Worm (Caenorhabditis elegans) whole organism, mixed stage, embryonic: Measurements from ENCODE around the gene zif-1.

Source experiments
- blmp-1 ChIP-seq: fragments of 150-350 bp; optimal IDR thresholded peaks from 2 replicates; lab custom pipeline; 2014; ENCODE audit warnings: missing biosample characterization, missing genetic modification characterization
- ceh-39 ChIP-seq: fragments of 150-350 bp; optimal IDR thresholded peaks from 2 replicates; lab custom pipeline; 2014; ENCODE audit warnings: missing biosample characterization, missing genetic modification characterization
- ceh-43 ChIP-seq: fragments of 200-800 bp; sonication (Bioruptor generic); optimal IDR thresholded peaks from 2 replicates; lab custom pipeline; 2018; ENCODE audit warnings: mild to moderate bottlenecking, missing genetic modification characterization, moderate library complexity, missing compliant biosample characterization
- ceh-83 ChIP-seq: fragments of 200-800 bp; sonication (Bioruptor generic); optimal IDR thresholded peaks from 2 replicates; lab custom pipeline; 2018; ENCODE audit warnings: mild to moderate bottlenecking, missing genetic modification characterization, missing compliant biosample characterization
- ces-1 ChIP-seq: fragments of 150-350 bp; optimal IDR thresholded peaks from 2 replicates; lab custom pipeline; 2014; ENCODE audit warnings: missing biosample characterization, missing genetic modification reagents, missing genetic modification characterization
- cnd-1 ChIP-seq: fragments of 200-800 bp; sonication (Bioruptor generic); optimal IDR thresholded peaks from 2 replicates; lab custom pipeline; 2018; ENCODE audit warnings: mild to moderate bottlenecking, missing genetic modification characterization, missing compliant biosample characterization
- drap-1 ChIP-seq: fragments of 200-800 bp; sonication (Bioruptor generic); optimal IDR thresholded peaks from 3 replicates; lab custom pipeline; 2018; ENCODE audit warnings: mild to moderate bottlenecking, missing genetic modification characterization, missing compliant biosample characterization
- elt-1 ChIP-seq: sonication (generic microtip); optimal IDR thresholded peaks from 2 replicates; lab custom pipeline; 2017; ENCODE audit warnings: missing genetic modification characterization, mild to moderate bottlenecking, missing compliant biosample characterization, antibody characterized with exemption, moderate library complexity, borderline replicate concordance; ENCODE audit not compliant: insufficient read depth
- elt-3 ChIP-seq: fragments of 150-350 bp; optimal IDR thresholded peaks from 2 replicates; lab custom pipeline; 2014; ENCODE audit warnings: missing biosample characterization, missing genetic modification characterization
- flh-1 ChIP-seq: fragments of 200-800 bp; sonication (Bioruptor generic); optimal IDR thresholded peaks from 2 replicates; lab custom pipeline; 2018; ENCODE audit warnings: mild to moderate bottlenecking, missing genetic modification characterization, moderate library complexity, missing compliant biosample characterization
- ham-2 ChIP-seq: fragments of 200-800 bp; sonication (Bioruptor generic); optimal IDR thresholded peaks from 2 replicates; lab custom pipeline; 2018; ENCODE audit warnings: mild to moderate bottlenecking, missing genetic modification characterization, missing compliant biosample characterization
- hlh-1 ChIP-seq: fragments of 150-350 bp; optimal IDR thresholded peaks from 2 replicates; lab custom pipeline; 2014; ENCODE audit warnings: missing biosample characterization, missing genetic modification reagents, missing genetic modification characterization
- lin-13 ChIP-seq: fragments of 150-350 bp; optimal IDR thresholded peaks from 2 replicates; lab custom pipeline; 2014; ENCODE audit warnings: missing biosample characterization, missing genetic modification characterization
- lin-32 ChIP-seq: fragments of 200-800 bp; sonication (Bioruptor generic); optimal IDR thresholded peaks from 2 replicates; lab custom pipeline; 2018; ENCODE audit warnings: mild to moderate bottlenecking, missing genetic modification characterization, missing compliant biosample characterization
- lsy-2 ChIP-seq: fragments of 150-350 bp; optimal IDR thresholded peaks from 2 replicates; lab custom pipeline; 2014; ENCODE audit warnings: missing biosample characterization, missing genetic modification characterization
- mab-5 ChIP-seq: fragments of 150-350 bp; optimal IDR thresholded peaks from 2 replicates; lab custom pipeline; 2014; ENCODE audit warnings: missing biosample characterization, missing genetic modification characterization
- mep-1 ChIP-seq: fragments of 150-350 bp; optimal IDR thresholded peaks from 2 replicates; lab custom pipeline; 2017; ENCODE audit warnings: missing biosample characterization, missing genetic modification reagents, missing genetic modification characterization, inconsistent platforms
- mls-2 ChIP-seq: sonication (generic microtip); optimal IDR thresholded peaks from 2 replicates; lab custom pipeline; 2016; ENCODE audit warnings: mild to moderate bottlenecking, missing genetic modification characterization, moderate library complexity, missing compliant biosample characterization
- nhr-12 ChIP-seq: fragments of 150-350 bp; optimal IDR thresholded peaks from 2 replicates; lab custom pipeline; 2014; ENCODE audit warnings: missing biosample characterization, missing genetic modification characterization
- nhr-2 ChIP-seq: fragments of 150-350 bp; optimal IDR thresholded peaks from 2 replicates; lab custom pipeline; 2014; ENCODE audit warnings: missing biosample characterization, missing genetic modification characterization
- nhr-237 ChIP-seq: fragments of 150-350 bp; optimal IDR thresholded peaks from 2 replicates; lab custom pipeline; 2014; ENCODE audit warnings: missing biosample characterization, missing genetic modification characterization
- nhr-28 ChIP-seq: fragments of 150-350 bp; optimal IDR thresholded peaks from 2 replicates; lab custom pipeline; 2014; ENCODE audit warnings: missing biosample characterization, missing genetic modification characterization
- nhr-76 ChIP-seq: sonication (generic microtip); optimal IDR thresholded peaks from 2 replicates; lab custom pipeline; 2017; ENCODE audit warnings: missing biosample characterization, missing genetic modification characterization
- pha-4 ChIP-seq: fragments of 150-350 bp; optimal IDR thresholded peaks from 2 replicates; lab custom pipeline; 2018; ENCODE audit warnings: missing biosample characterization, missing genetic modification reagents, missing genetic modification characterization
- sem-2 ChIP-seq: fragments of 200-800 bp; sonication (Bioruptor generic); optimal IDR thresholded peaks from 2 replicates; lab custom pipeline; 2018; ENCODE audit warnings: mild to moderate bottlenecking, missing genetic modification characterization, missing compliant biosample characterization
- snpc-4 ChIP-seq: fragments of 150-350 bp; optimal IDR thresholded peaks from 2 replicates; lab custom pipeline; 2014; ENCODE audit warnings: missing biosample characterization, missing genetic modification characterization
- sptf-1 ChIP-seq: sonication (generic microtip); optimal IDR thresholded peaks from 2 replicates; lab custom pipeline; 2017; ENCODE audit warnings: mild to moderate bottlenecking, missing genetic modification characterization, moderate library complexity, missing compliant biosample characterization
- tbx-8 ChIP-seq: fragments of 200-800 bp; sonication (Bioruptor generic); optimal IDR thresholded peaks from 2 replicates; lab custom pipeline; 2018; ENCODE audit warnings: mild to moderate bottlenecking, missing genetic modification characterization, moderate library complexity, missing compliant biosample characterization
- unc-120 ChIP-seq: sonication (generic microtip); optimal IDR thresholded peaks from 2 replicates; lab custom pipeline; 2017; ENCODE audit warnings: missing genetic modification characterization, missing compliant biosample characterization; ENCODE audit not compliant: poor library complexity, severe bottlenecking
- unc-62 ChIP-seq: fragments of 150-350 bp; optimal IDR thresholded peaks from 2 replicates; lab custom pipeline; 2014; ENCODE audit warnings: missing biosample characterization, missing genetic modification reagents, missing genetic modification characterization
- zip-8 ChIP-seq: fragments of 150-350 bp; optimal IDR thresholded peaks from 2 replicates; lab custom pipeline; 2014; ENCODE audit warnings: missing biosample characterization, missing genetic modification characterization
- ztf-11 ChIP-seq: fragments of 150-350 bp; optimal IDR thresholded peaks from 2 replicates; lab custom pipeline; 2014; ENCODE audit warnings: missing biosample characterization, missing genetic modification characterization

Gene zif-1

DNA sequence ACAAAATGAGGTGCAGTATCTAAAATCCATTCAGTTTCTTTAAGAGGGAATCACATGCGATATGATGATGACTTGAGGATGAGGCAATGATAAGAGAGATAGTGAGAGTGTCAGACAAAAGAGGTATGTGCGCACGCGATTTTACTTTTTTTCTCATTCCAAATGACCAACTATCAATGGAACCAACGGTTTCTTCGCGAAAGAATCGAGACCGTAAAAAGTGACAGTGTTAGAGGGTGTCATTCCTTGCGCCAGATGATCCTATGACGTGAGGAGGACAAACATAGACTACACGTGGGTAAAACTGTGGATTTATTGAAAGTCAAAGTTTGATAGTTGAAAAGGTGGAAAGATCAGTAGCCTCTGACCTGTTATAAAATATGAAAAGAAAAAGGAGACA lies 18.8 kb upstream of the zif-1 start:
- TF ChIP-seq nhr-237 (no peak), sptf-1 (tag; lab: Kevin White, UChicago) (no peak), lsy-2 (tag; lab: Kevin White, UChicago) (no peak), flh-1 (GFP tag; lab: Kevin White, UChicago) (no peak), snpc-4 (no peak), hlh-1 (tag; lab: Kevin White, UChicago) (no peak), zip-8 (tag; lab: Kevin White, UChicago) (no peak), pha-4 (tag; lab: Kevin White, UChicago) (no peak), ztf-11 (tag; lab: Kevin White, UChicago) (no peak), ham-2 (GFP tag; lab: Kevin White, UChicago) (no peak), lin-13 (tag; lab: Kevin White, UChicago) (no peak), unc-62 (GFP tag; lab: Kevin White, UChicago) (no peak), nhr-2 (tag; lab: Kevin White, UChicago) (no peak), ces-1 (GFP tag; lab: Kevin White, UChicago) (no peak)

DNA sequence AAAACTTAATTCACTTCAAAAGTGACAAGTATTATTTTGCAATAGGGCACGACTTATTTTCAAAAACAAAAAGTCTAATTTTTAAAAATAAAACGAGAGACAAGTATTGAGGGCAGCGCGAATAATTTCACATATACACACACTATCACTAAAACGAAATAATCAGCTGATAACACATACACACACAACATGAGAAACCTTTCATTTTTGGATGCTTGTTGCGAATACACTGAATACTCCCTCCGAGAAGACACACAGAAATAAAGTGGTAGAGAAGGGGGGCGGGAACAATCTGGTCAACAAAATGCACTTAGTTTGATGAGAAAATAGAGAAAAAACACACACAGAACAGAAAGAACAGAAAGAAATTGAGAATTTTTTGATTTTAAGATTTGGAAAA lies 18.2 kb upstream of the zif-1 start:
- TF ChIP-seq unc-120 (no peak), lin-13 (tag; lab: Kevin White, UChicago) (no peak), drap-1 (GFP tag; lab: Kevin White, UChicago) (no peak), tbx-8 (GFP tag; lab: Kevin White, UChicago) (no peak), ceh-83 (GFP tag; lab: Kevin White, UChicago) (no peak), zip-8 (tag; lab: Kevin White, UChicago) (no peak), mab-5 (tag; lab: Kevin White, UChicago) (no peak), nhr-76 (tag; lab: Kevin White, UChicago) (no peak), sptf-1 (tag; lab: Kevin White, UChicago) (no peak), cnd-1 (tag; lab: Kevin White, UChicago) (no peak), ceh-39 (no peak), flh-1 (GFP tag; lab: Kevin White, UChicago) (no peak), elt-1 (tag; lab: Kevin White, UChicago) (no peak), lsy-2 (tag; lab: Kevin White, UChicago) (no peak)

DNA sequence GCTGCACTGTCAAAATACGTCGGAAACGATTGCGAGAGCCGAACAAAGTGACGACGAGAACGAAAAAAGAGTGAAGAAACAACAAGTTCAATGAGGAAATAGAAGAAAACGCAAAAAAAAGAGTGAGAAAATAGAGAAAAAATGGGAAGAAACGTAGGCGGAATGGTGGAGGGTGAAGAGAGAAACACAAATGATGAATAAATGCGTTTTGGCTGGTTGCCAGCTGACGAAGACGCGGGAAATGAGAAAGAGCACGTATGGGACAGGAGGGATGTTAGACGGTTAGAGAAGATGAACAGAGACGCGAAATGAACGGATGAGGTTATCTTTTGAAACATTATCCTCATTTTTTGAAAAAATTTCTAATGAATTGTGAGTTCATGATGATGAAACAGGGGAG lies 17.6 kb upstream of the zif-1 start:
- no peak for TF ChIP-seq cnd-1 (tag; lab: Kevin White, UChicago)
- peak; percentile 27 for TF ChIP-seq lin-32
- no peak for TF ChIP-seq tbx-8 (GFP tag; lab: Kevin White, UChicago)
- no peak for TF ChIP-seq elt-3
- TF ChIP-seq drap-1 (GFP tag; lab: Kevin White, UChicago) = no peak
- TF ChIP-seq unc-120 = peak; percentile 56
- no peak for TF ChIP-seq nhr-12
- TF ChIP-seq nhr-28 (tag; lab: Kevin White, UChicago) = no peak
- peak; percentile 93 for TF ChIP-seq hlh-1 (tag; lab: Kevin White, UChicago)
- TF ChIP-seq ceh-43 (GFP tag; lab: Kevin White, UChicago) = no peak
- TF ChIP-seq ces-1 (GFP tag; lab: Kevin White, UChicago) = peak; percentile 86
- TF ChIP-seq blmp-1 (tag; lab: Kevin White, UChicago) = no peak
- TF ChIP-seq unc-62 (GFP tag; lab: Kevin White, UChicago) = peak; percentile 79
- peak; percentile 9 for TF ChIP-seq mls-2 (tag; lab: Kevin White, UChicago)
- TF ChIP-seq mep-1 (tag; lab: Kevin White, UChicago) = peak; percentile 1
- no peak for TF ChIP-seq mab-5 (tag; lab: Kevin White, UChicago)
- no peak for TF ChIP-seq sem-2 (GFP tag; lab: Kevin White, UChicago)
- TF ChIP-seq nhr-237 = peak; percentile 6
- no peak for TF ChIP-seq pha-4 (tag; lab: Kevin White, UChicago)
- no peak for TF ChIP-seq sptf-1 (tag; lab: Kevin White, UChicago)

DNA sequence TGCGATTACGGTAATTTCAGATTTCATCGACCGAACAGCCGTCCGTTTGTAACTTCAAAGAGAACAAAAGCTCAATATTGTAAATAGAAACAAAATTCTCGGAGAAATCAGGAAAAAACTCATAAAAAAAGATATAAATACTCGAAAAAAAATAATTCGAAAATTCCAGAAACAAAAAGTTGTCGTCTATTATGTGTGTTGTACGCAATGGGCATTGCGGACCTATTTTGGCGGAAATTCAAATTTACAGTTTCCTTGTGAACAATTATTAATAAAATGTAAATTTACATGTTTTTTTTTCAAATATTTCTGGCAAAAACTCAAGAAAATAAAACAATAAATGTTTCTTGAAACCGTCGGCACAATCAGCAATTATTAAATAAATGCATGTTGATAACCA lies 17.1 kb upstream of the zif-1 start:
- TF ChIP-seq sptf-1 (tag; lab: Kevin White, UChicago) = no peak
- TF ChIP-seq ces-1 (GFP tag; lab: Kevin White, UChicago) = no peak
- TF ChIP-seq ham-2 (GFP tag; lab: Kevin White, UChicago) = no peak
- no peak for TF ChIP-seq elt-3
- TF ChIP-seq nhr-237 = no peak
- TF ChIP-seq ceh-83 (GFP tag; lab: Kevin White, UChicago) = no peak
- TF ChIP-seq nhr-28 (tag; lab: Kevin White, UChicago) = no peak
- TF ChIP-seq, all 35 proteins: peak for 0
